Worm (Caenorhabditis elegans) whole organism, L1 larva: Measurements from ENCODE around the gene srg-13.

Source experiments
- C04F5.9 ChIP-seq: sonication (generic microtip); optimal IDR thresholded peaks from 2 replicates; lab custom pipeline; 2016; ENCODE audit warnings: missing genetic modification characterization, missing compliant biosample characterization
- fkh-10 ChIP-seq: sonication (generic microtip); optimal IDR thresholded peaks from 2 replicates; lab custom pipeline; 2017; ENCODE audit warnings: missing biosample characterization, missing genetic modification reagents, missing genetic modification characterization
- fos-1 ChIP-seq: fragments of 150-350 bp; optimal IDR thresholded peaks from 2 replicates; lab custom pipeline; 2014; ENCODE audit warnings: missing biosample characterization, missing genetic modification characterization
- isw-1 ChIP-seq: fragments of 200-800 bp; sonication (Bioruptor generic); IDR thresholded peaks from 2 replicates; pipeline ENCODE4 v1.3.6; 2022; ENCODE audit warnings: missing genetic modification characterization, missing compliant biosample characterization
- lir-3 ChIP-seq: sonication (generic microtip); optimal IDR thresholded peaks from 2 replicates; lab custom pipeline; 2016; ENCODE audit warnings: mild to moderate bottlenecking, missing genetic modification characterization, moderate library complexity, missing compliant biosample characterization; ENCODE audit not compliant: poor library complexity
- nhr-11 ChIP-seq: fragments of 150-350 bp; optimal IDR thresholded peaks from 2 replicates; lab custom pipeline; 2014; ENCODE audit warnings: missing biosample characterization, missing genetic modification characterization
- nhr-12 ChIP-seq: sonication (generic microtip); optimal IDR thresholded peaks from 2 replicates; lab custom pipeline; 2017; ENCODE audit warnings: missing biosample characterization, missing genetic modification characterization
- nhr-77 ChIP-seq: fragments of 150-350 bp; optimal IDR thresholded peaks from 2 replicates; lab custom pipeline; 2014; ENCODE audit warnings: missing biosample characterization, missing genetic modification characterization
- pag-3 ChIP-seq: sonication (generic microtip); optimal IDR thresholded peaks from 2 replicates; lab custom pipeline; 2017; ENCODE audit warnings: missing genetic modification characterization, mild to moderate bottlenecking, missing compliant biosample characterization, antibody characterized with exemption, borderline replicate concordance; ENCODE audit not compliant: insufficient read depth
- vab-15 ChIP-seq: sonication (generic microtip); optimal IDR thresholded peaks from 2 replicates; lab custom pipeline; 2017; ENCODE audit warnings: missing genotype, mild to moderate bottlenecking, missing genetic modification characterization, missing compliant biosample characterization
- ztf-11 ChIP-seq, 2 experiments: sonication (generic microtip); optimal IDR thresholded peaks; 2 replicates each; lab custom pipeline; 2016 to 2017; ENCODE audit warnings: missing genetic modification characterization in 2 of 2, missing biosample characterization in 1 of 2, missing compliant biosample characterization in 1 of 2

ce11 chrIII:4693695-4694094 lies 21.6 kb downstream of the srg-13 start, which contains the start of gene T04A8.8:
- TF ChIP-seq isw-1 (no peak), lir-3 (tag; lab: Kevin White, UChicago) (no peak), ztf-11 (tag; optimal IDR thresholded peaks at IDR 0.05; lab: Kevin White, UChicago) (no peak), nhr-12 (tag; lab: Kevin White, UChicago) (no peak), C04F5.9 (tag; lab: Kevin White, UChicago) (no peak), fos-1 (no peak), fkh-10 (GFP tag; lab: Kevin White, UChicago) (no peak), nhr-11 (tag; lab: Kevin White, UChicago) (no peak), vab-15 (tag; lab: Kevin White, UChicago) (no peak), nhr-77 (tag; lab: Kevin White, UChicago) (no peak), pag-3 (no peak)
